Fruit fly (Drosophila melanogaster) whole organism, embryonic: ENCODE data around the gene RpS20.

Experiments used
- Antp ChIP-seq: fragments of 200-800 bp; sonication (Bioruptor generic); optimal IDR thresholded peaks from 3 replicates; lab custom pipeline; 2016; ENCODE audit warnings: missing biosample characterization, missing genetic modification characterization
- BEAF-32 ChIP-seq: fragments of 200-800 bp; sonication (Bioruptor generic); optimal IDR thresholded peaks from 3 replicates; lab custom pipeline; 2017; ENCODE audit warnings: missing biosample characterization, missing genetic modification characterization, mild to moderate bottlenecking, moderate library complexity, missing genetic modification reagents
- Bgb ChIP-seq: fragments of 200-800 bp; sonication (Bioruptor generic); IDR thresholded peaks from 2 replicates; pipeline ENCODE4 v1.3.6; 2022; ENCODE audit warnings: missing biosample characterization, missing genetic modification characterization; ENCODE audit not compliant: partially characterized antibody
- Blimp-1 ChIP-seq: fragments of 200-800 bp; sonication (Bioruptor generic); optimal IDR thresholded peaks from 3 replicates; lab custom pipeline; 2018; ENCODE audit warnings: missing biosample characterization, missing genetic modification characterization, mild to moderate bottlenecking, moderate library complexity, missing genetic modification reagents
- CG10462 ChIP-seq: fragments of 200-800 bp; sonication (Bioruptor generic); optimal IDR thresholded peaks from 2 replicates; lab custom pipeline; 2016; ENCODE audit warnings: missing biosample characterization, missing genetic modification characterization
- CG11085 ChIP-seq: fragments of 200-800 bp; sonication (Bioruptor generic); IDR thresholded peaks from 2 replicates; pipeline ENCODE4 v1.3.6; 2022; ENCODE audit warnings: missing biosample characterization, missing genetic modification characterization
- CG15514 ChIP-seq: fragments of 200-800 bp; sonication (Bioruptor generic); optimal IDR thresholded peaks from 3 replicates; lab custom pipeline; 2017; ENCODE audit warnings: missing biosample characterization, missing genetic modification characterization, mild to moderate bottlenecking, moderate library complexity, missing genetic modification reagents
- CG1602 ChIP-seq: fragments of 200-800 bp; sonication (Bioruptor generic); optimal IDR thresholded peaks from 3 replicates; lab custom pipeline; 2016; ENCODE audit warnings: missing biosample characterization, missing genetic modification characterization
- CG16813 ChIP-seq: fragments of 200-800 bp; sonication (Bioruptor generic); IDR thresholded peaks from 3 replicates; pipeline ENCODE4 v1.3.6; 2022; ENCODE audit warnings: missing biosample characterization, missing genetic modification characterization; ENCODE audit not compliant: partially characterized antibody
- CG17359 ChIP-seq: fragments of 200-800 bp; sonication (Bioruptor generic); optimal IDR thresholded peaks from 3 replicates; lab custom pipeline; 2018; ENCODE audit warnings: missing biosample characterization, mild to moderate bottlenecking, missing genetic modification characterization, moderate library complexity
- CG17829 ChIP-seq: fragments of 200-800 bp; optimal IDR thresholded peaks from 2 replicates; lab custom pipeline; 2019; ENCODE audit warnings: missing biosample characterization, mild to moderate bottlenecking, missing genetic modification characterization, moderate library complexity
- CG17912 ChIP-seq: fragments of 200-800 bp; sonication (Bioruptor generic); optimal IDR thresholded peaks from 2 replicates; lab custom pipeline; 2018; ENCODE audit warnings: missing biosample characterization, mild to moderate bottlenecking, missing genetic modification characterization
- CG18011 ChIP-seq: fragments of 200-800 bp; sonication (Bioruptor generic); optimal IDR thresholded peaks from 2 replicates; lab custom pipeline; 2017; ENCODE audit warnings: missing biosample characterization, missing genetic modification characterization, mild to moderate bottlenecking, moderate library complexity, missing genotype
- CG18619 ChIP-seq: fragments of 200-800 bp; sonication (Bioruptor generic); optimal IDR thresholded peaks from 3 replicates; lab custom pipeline; 2017; ENCODE audit warnings: missing biosample characterization, mild to moderate bottlenecking, missing genetic modification characterization
- CG2202 ChIP-seq: fragments of 200-800 bp; sonication (Bioruptor generic); optimal IDR thresholded peaks from 2 replicates; lab custom pipeline; 2018; ENCODE audit warnings: missing biosample characterization, mild to moderate bottlenecking, missing genetic modification characterization
- CG2875 ChIP-seq: fragments of 200-800 bp; sonication (Bioruptor generic); optimal IDR thresholded peaks from 2 replicates; lab custom pipeline; 2017; ENCODE audit warnings: missing biosample characterization, mild to moderate bottlenecking, missing genetic modification characterization, missing genetic modification reagents
- CG3163 ChIP-seq: fragments of 200-800 bp; sonication (Bioruptor generic); optimal IDR thresholded peaks from 3 replicates; lab custom pipeline; 2016; ENCODE audit warnings: missing biosample characterization, missing genetic modification characterization
- CG34224 ChIP-seq: fragments of 200-800 bp; sonication (Bioruptor generic); IDR thresholded peaks from 3 replicates; pipeline ENCODE4 v1.3.6; 2022; ENCODE audit warnings: missing biosample characterization, missing genetic modification characterization; ENCODE audit not compliant: partially characterized antibody
- CG3726 ChIP-seq: fragments of 200-800 bp; sonication (Bioruptor generic); IDR thresholded peaks from 3 replicates; pipeline ENCODE4, ENCODE4 v1.3.6; 2022; ENCODE audit warnings: missing biosample characterization, missing genetic modification characterization
- CG3847 ChIP-seq: fragments of 200-800 bp; sonication (Bioruptor generic); IDR thresholded peaks from 2 replicates; pipeline ENCODE4 v1.3.6; 2022; ENCODE audit warnings: missing biosample characterization, missing genetic modification characterization
- CG5953 ChIP-seq: fragments of 200-800 bp; sonication (Bioruptor generic); IDR thresholded peaks from 2 replicates; pipeline ENCODE4 v1.3.6; 2022; ENCODE audit warnings: missing biosample characterization, missing genetic modification characterization
- CG7357 ChIP-seq: fragments of 200-800 bp; sonication (Bioruptor generic); IDR thresholded peaks from 3 replicates; pipeline ENCODE4 v1.3.6; 2022; ENCODE audit warnings: missing biosample characterization, missing genetic modification characterization
- CG7839 ChIP-seq: fragments of 200-800 bp; sonication (Bioruptor generic); optimal IDR thresholded peaks from 3 replicates; lab custom pipeline; 2018; ENCODE audit warnings: missing biosample characterization, mild to moderate bottlenecking, missing genetic modification characterization, moderate library complexity
- CG8281 ChIP-seq: fragments of 200-800 bp; sonication (Bioruptor generic); optimal IDR thresholded peaks from 2 replicates; lab custom pipeline; 2018; ENCODE audit warnings: missing biosample characterization, mild to moderate bottlenecking, missing genetic modification characterization, moderate library complexity
- CG8290 ChIP-seq, 3 experiments: fragments of 200-800 bp; sonication (Bioruptor generic); optimal IDR thresholded peaks; 2 replicates each; lab custom pipeline; 2016 to 2019; ENCODE audit warnings: missing biosample characterization in 3 of 3, missing genetic modification characterization in 3 of 3, mild to moderate bottlenecking in 2 of 3, moderate library complexity in 1 of 3
- Dad ChIP-seq: fragments of 200-800 bp; sonication (Bioruptor generic); optimal IDR thresholded peaks from 3 replicates; lab custom pipeline; 2016; ENCODE audit warnings: missing biosample characterization, missing genetic modification characterization
- Dfd ChIP-seq, 2 experiments: fragments of >200 bp; optimal IDR thresholded peaks; 2 replicates each; lab custom pipeline; 2017; ENCODE audit warnings: missing biosample characterization in 2 of 2, missing genetic modification characterization in 2 of 2
- Dip3 ChIP-seq: fragments of 200-800 bp; sonication (Bioruptor generic); optimal IDR thresholded peaks from 3 replicates; lab custom pipeline; 2016; ENCODE audit warnings: missing biosample characterization, missing genetic modification characterization
- Dref ChIP-seq: fragments of 200-800 bp; sonication (Bioruptor generic); IDR thresholded peaks from 2 replicates; pipeline ENCODE4 v1.3.6; 2022; ENCODE audit warnings: missing biosample characterization, missing genetic modification characterization
- Hr78 ChIP-seq, 2 experiments: fragments of 200-800 bp in 1 of 2; fragments of >200 bp in 1 of 2; sonication (Bioruptor generic) in 1 of 2; optimal IDR thresholded peaks; 2 replicates each; lab custom pipeline; 2017 to 2019; ENCODE audit warnings: missing biosample characterization in 2 of 2, missing genetic modification characterization in 2 of 2, mild to moderate bottlenecking in 1 of 2, moderate library complexity in 1 of 2
- Lhr ChIP-seq: fragments of 200-800 bp; sonication (Bioruptor generic); optimal IDR thresholded peaks from 3 replicates; lab custom pipeline; 2017; ENCODE audit warnings: mild to moderate bottlenecking, missing biosample characterization, missing genetic modification reagents, missing genetic modification characterization
- MTF-1 ChIP-seq: fragments of 200-800 bp; sonication (Bioruptor generic); optimal IDR thresholded peaks from 2 replicates; lab custom pipeline; 2018; ENCODE audit warnings: missing biosample characterization, mild to moderate bottlenecking, missing genetic modification characterization, borderline replicate concordance
- Nf-YB ChIP-seq: fragments of 200-800 bp; sonication (Bioruptor generic); optimal IDR thresholded peaks from 3 replicates; lab custom pipeline; 2019; ENCODE audit warnings: missing biosample characterization, mild to moderate bottlenecking, missing genetic modification characterization, moderate library complexity
- Opbp ChIP-seq: fragments of 200-800 bp; sonication (Bioruptor generic); IDR thresholded peaks from 3 replicates; pipeline ENCODE4 v1.3.6; 2022; ENCODE audit warnings: missing biosample characterization, missing genetic modification characterization; ENCODE audit not compliant: partially characterized antibody
- Poxn ChIP-seq: fragments of 200-800 bp; sonication (Bioruptor generic); IDR thresholded peaks from 2 replicates; pipeline ENCODE4 v1.3.6; 2022; ENCODE audit warnings: missing biosample characterization, missing genetic modification characterization
- Spps ChIP-seq: fragments of 200-800 bp; sonication (Bioruptor generic); optimal IDR thresholded peaks from 2 replicates; lab custom pipeline; 2018; ENCODE audit warnings: missing biosample characterization, mild to moderate bottlenecking, missing genetic modification characterization
- amos ChIP-seq: fragments of 200-800 bp; sonication (Bioruptor generic); IDR thresholded peaks from 2 replicates; pipeline ENCODE4 v1.3.6; 2022; ENCODE audit warnings: missing biosample characterization, missing genetic modification characterization; ENCODE audit not compliant: partially characterized antibody
- dpn ChIP-seq, 2 experiments: fragments of 200-800 bp; sonication (Bioruptor generic); optimal IDR thresholded peaks; 3 replicates each; lab custom pipeline; 2016; ENCODE audit warnings: missing biosample characterization in 2 of 2, missing genetic modification characterization in 2 of 2
- hkb ChIP-seq, 2 experiments: fragments of 200-800 bp in 1 of 2; fragments of >200 bp in 1 of 2; sonication (Bioruptor generic) in 1 of 2; IDR thresholded peaks in 1 of 2; optimal IDR thresholded peaks in 1 of 2; 2 replicates each; pipeline versions ENCODE4 v1.3.6 to Lab custom; 2017 to 2022; ENCODE audit warnings: missing biosample characterization in 1 of 2, missing genetic modification characterization in 1 of 2
- hth ChIP-seq: fragments of >200 bp; optimal IDR thresholded peaks from 2 replicates; lab custom pipeline; 2017; ENCODE audit warnings: inconsistent platforms
- klu ChIP-seq: fragments of 200-800 bp; sonication (Bioruptor generic); IDR thresholded peaks from 2 replicates; pipeline ENCODE4 v1.3.6; 2022; ENCODE audit warnings: missing biosample characterization, missing genetic modification characterization
- lbe ChIP-seq: fragments of 200-800 bp; sonication (Bioruptor generic); optimal IDR thresholded peaks from 2 replicates; lab custom pipeline; 2016; ENCODE audit warnings: missing biosample characterization, mild to moderate bottlenecking, missing genetic modification characterization
- lilli ChIP-seq: fragments of 200-800 bp; sonication (Bioruptor generic); optimal IDR thresholded peaks from 3 replicates; lab custom pipeline; 2016; ENCODE audit warnings: missing biosample characterization, missing genetic modification characterization
- peb ChIP-seq: fragments of 200-800 bp; sonication (Bioruptor generic); IDR thresholded peaks from 2 replicates; pipeline ENCODE4 v1.3.6; 2022; ENCODE audit warnings: missing biosample characterization, missing genetic modification characterization
- sob ChIP-seq: fragments of 200-800 bp; sonication (Bioruptor generic); IDR thresholded peaks from 2 replicates; pipeline ENCODE4 v1.3.6; 2022; ENCODE audit warnings: missing biosample characterization, missing genetic modification characterization
- trem ChIP-seq: fragments of 200-800 bp; optimal IDR thresholded peaks from 3 replicates; lab custom pipeline; 2019; ENCODE audit warnings: missing biosample characterization, mild to moderate bottlenecking, missing genetic modification characterization, moderate library complexity
- usp ChIP-seq: fragments of >200 bp; optimal IDR thresholded peaks from 2 replicates; lab custom pipeline; 2017; ENCODE audit warnings: missing biosample characterization, missing genetic modification characterization
- wek ChIP-seq: fragments of 200-800 bp; sonication (Bioruptor generic); optimal IDR thresholded peaks from 3 replicates; lab custom pipeline; 2018; ENCODE audit warnings: missing biosample characterization, mild to moderate bottlenecking, missing genetic modification characterization, moderate library complexity

RpS20 gene

DNA sequence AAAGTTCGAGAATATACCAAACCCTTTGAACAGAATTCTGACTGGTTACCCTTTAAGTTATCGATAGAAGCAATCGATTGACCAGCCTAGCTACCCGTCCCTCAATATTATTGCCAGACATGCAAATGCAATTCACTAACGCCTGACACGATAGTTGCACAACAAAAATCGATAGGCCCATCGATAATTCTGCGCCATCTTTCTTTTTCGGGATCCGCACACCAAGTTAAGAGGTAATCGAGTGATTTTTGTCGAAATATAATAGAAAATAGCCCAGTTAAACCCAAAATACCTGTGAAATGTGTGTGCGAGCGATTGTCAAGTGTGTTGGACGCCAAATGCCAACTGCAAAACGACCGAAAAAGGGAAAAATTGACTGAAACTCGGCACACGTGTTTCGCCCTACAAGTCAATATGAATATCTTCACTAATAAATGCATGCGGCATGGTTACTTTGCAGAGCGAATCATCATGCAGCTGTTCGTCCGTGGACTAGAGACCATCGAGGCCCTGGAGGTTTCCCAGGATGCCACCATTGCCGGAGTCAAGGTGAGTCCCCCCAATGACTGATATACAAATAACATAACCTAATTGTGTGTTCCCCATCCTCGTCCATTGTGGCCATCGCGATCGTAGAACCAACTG is 28.5 kb downstream of the RpS20 start, which contains the start of gene RpS30 (continued):
- TF ChIP-seq amos (GFP tag; lab: Robert Waterston, UW): peak; percentile 98
- TF ChIP-seq Dip3 (GFP tag; lab: Kevin White, UChicago): peak; percentile 23
- TF ChIP-seq CG10462: no peak
- peak; percentile 28 for TF ChIP-seq CG17359 (tag; lab: Kevin White, UChicago)
- no peak for TF ChIP-seq CG1602 (GFP tag; lab: Kevin White, UChicago)
- no peak for TF ChIP-seq klu (GFP tag; lab: Robert Waterston, UW)
- peak; percentile 56 for TF ChIP-seq lilli (GFP tag; lab: Kevin White, UChicago)
- TF ChIP-seq CG34224 (GFP tag; lab: Robert Waterston, UW): peak; percentile 94
- TF ChIP-seq CG15514 (GFP tag; lab: Kevin White, UChicago): peak; percentile 79
- no peak for TF ChIP-seq hkb (optimal IDR thresholded peaks at IDR 0.05; lab: Kevin White, UChicago)
- 0 out of 2 replicates have a peak, but pooled peaks have one; percentile 19 for TF ChIP-seq hkb (GFP tag; IDR thresholded peaks at IDR 0.05; lab: Robert Waterston, UW)
- TF ChIP-seq wek (GFP tag; lab: Kevin White, UChicago): no peak
- TF ChIP-seq dpn (GFP tag; optimal IDR thresholded peaks at IDR 0.05; lab: Kevin White, UChicago): peak; percentile 29 to 46
- TF ChIP-seq CG3163 (GFP tag; lab: Kevin White, UChicago): peak; percentile 10
- TF ChIP-seq Spps (tag; lab: Kevin White, UChicago): peak; percentile 36
- no peak for TF ChIP-seq hth
- TF ChIP-seq CG2202: peak; percentile 8
- no peak for TF ChIP-seq MTF-1 (GFP tag; lab: Kevin White, UChicago)
- peak; percentile 44 for TF ChIP-seq Nf-YB
- TF ChIP-seq Poxn: no peak
- TF ChIP-seq sob (GFP tag; lab: Robert Waterston, UW): peak; percentile 69
- TF ChIP-seq Opbp (GFP tag; lab: Robert Waterston, UW): peak; percentile 98
- peak; percentile 100 for TF ChIP-seq Dref (GFP tag; lab: Robert Waterston, UW)
- no peak for TF ChIP-seq usp (GFP tag; lab: Kevin White, UChicago)
- peak; percentile 77 for TF ChIP-seq CG17829
- peak; percentile 66 for TF ChIP-seq Lhr (GFP tag; lab: Kevin White, UChicago)
- TF ChIP-seq CG17912 (GFP tag; lab: Kevin White, UChicago): no peak
- TF ChIP-seq Dad (GFP tag; lab: Kevin White, UChicago): peak; percentile 43
- TF ChIP-seq CG8290 (GFP tag; optimal IDR thresholded peaks at IDR 0.05; lab: Kevin White, UChicago): peak; percentile 47
- peak in 1 of 2 experiments; percentile 87 for TF ChIP-seq CG8290 (tag; optimal IDR thresholded peaks at IDR 0.05; lab: Kevin White, UChicago)
- TF ChIP-seq Blimp-1 (GFP tag; lab: Kevin White, UChicago): no peak
- TF ChIP-seq CG18619 (GFP tag; lab: Kevin White, UChicago): peak; percentile 5
- TF ChIP-seq Dfd (GFP tag; optimal IDR thresholded peaks at IDR 0.05; lab: Kevin White, UChicago): no peak
- peak; percentile 22 for TF ChIP-seq CG7839 (tag; lab: Kevin White, UChicago)
- TF ChIP-seq CG8281 (tag; lab: Kevin White, UChicago): peak; percentile 81
- no peak for TF ChIP-seq Antp (GFP tag; lab: Kevin White, UChicago)
- TF ChIP-seq trem: peak; percentile 87
- no peak for TF ChIP-seq Hr78 (GFP tag; optimal IDR thresholded peaks at IDR 0.05; lab: Kevin White, UChicago)
- TF ChIP-seq CG2875 (GFP tag; lab: Kevin White, UChicago): peak; percentile 19
- TF ChIP-seq peb (GFP tag; lab: Robert Waterston, UW): no peak
- TF ChIP-seq CG7357 (GFP tag; lab: Robert Waterston, UW): no peak
- TF ChIP-seq lbe (GFP tag; lab: Kevin White, UChicago): peak; percentile 45
- no peak for TF ChIP-seq CG5953 (GFP tag; lab: Robert Waterston, UW)
- TF ChIP-seq CG3847 (GFP tag; lab: Robert Waterston, UW): peak; percentile 71
- no peak for TF ChIP-seq CG3726 (GFP tag; lab: Robert Waterston, UW)
- peak; percentile 98 for TF ChIP-seq CG16813 (GFP tag; lab: Robert Waterston, UW)
- peak; percentile 20 for TF ChIP-seq CG18011 (GFP tag; lab: Kevin White, UChicago)
- peak; percentile 98 for TF ChIP-seq BEAF-32 (GFP tag; lab: Kevin White, UChicago)
- peak; percentile 98 for TF ChIP-seq Bgb
- no peak for TF ChIP-seq CG11085 (GFP tag; lab: Robert Waterston, UW)
